Worm (Caenorhabditis elegans) whole organism, L4/young adult: Measurements from ENCODE around the gene B0496.2.

Source experiments
- dao-5 ChIP-seq: sonication (generic microtip); optimal IDR thresholded peaks from 2 replicates; lab custom pipeline; 2016; ENCODE audit warnings: missing genotype, missing genetic modification characterization, moderate library complexity, missing compliant biosample characterization
- him-1 ChIP-seq: sonication (generic microtip); optimal IDR thresholded peaks from 2 replicates; lab custom pipeline; 2016; ENCODE audit warnings: missing genotype, missing genetic modification reagents, missing genetic modification characterization, missing compliant biosample characterization

ce11 chrIV:7454890-7455289 lies 7.2 kb downstream of the B0496.2 start:
- TF ChIP-seq him-1 (tag; lab: Kevin White, UChicago) (no peak), dao-5 (tag; lab: Kevin White, UChicago) (no peak)
